Worm (Caenorhabditis elegans): ENCODE data around the gene nduf-2.2.
A peak's percentile ranks its signal among the peaks of the same experiment; 100 is the strongest.

Gene nduf-2.2

DNA sequence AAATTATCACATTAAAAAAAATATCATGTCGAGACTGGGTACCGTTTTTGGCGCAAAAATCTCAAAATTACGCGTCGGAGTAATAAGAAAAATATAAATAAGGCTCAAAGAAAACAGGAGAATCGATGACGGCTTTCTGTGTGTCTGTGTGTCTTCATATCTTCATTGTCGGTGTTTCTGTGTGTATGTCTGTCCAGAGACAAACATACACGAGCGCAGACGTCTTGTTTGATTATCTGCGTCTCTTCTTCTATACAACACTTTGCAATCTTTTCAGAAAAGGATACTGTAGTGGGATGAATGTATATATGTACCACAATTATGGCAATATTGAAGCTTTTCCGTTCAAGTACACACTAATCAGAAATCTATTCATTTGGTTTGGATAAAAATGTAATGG is 20.7 kb upstream of the nduf-2.2 start, which contains the start of gene C05D11.13 (continued):
- TF ChIP-seq K12H6.12 (tag; optimal IDR thresholded peaks at IDR 0.05) (peak; percentile 17), C17E4.6 (GFP tag; IDR thresholded peaks at IDR 0.05) (0 out of 2 replicates have a peak, but pooled peaks have one; percentile 19), akir-1 (GFP tag; optimal IDR thresholded peaks at IDR 0.05) (no peak), ceh-58 (GFP tag; IDR thresholded peaks at IDR 0.05) (no peak), attf-5 (GFP tag; optimal IDR thresholded peaks at IDR 0.05) (peak; percentile 68), ama-1 (optimal IDR thresholded peaks at IDR 0.05) (no peak), ama-1 (GFP tag; optimal IDR thresholded peaks at IDR 0.05) (no peak)

DNA sequence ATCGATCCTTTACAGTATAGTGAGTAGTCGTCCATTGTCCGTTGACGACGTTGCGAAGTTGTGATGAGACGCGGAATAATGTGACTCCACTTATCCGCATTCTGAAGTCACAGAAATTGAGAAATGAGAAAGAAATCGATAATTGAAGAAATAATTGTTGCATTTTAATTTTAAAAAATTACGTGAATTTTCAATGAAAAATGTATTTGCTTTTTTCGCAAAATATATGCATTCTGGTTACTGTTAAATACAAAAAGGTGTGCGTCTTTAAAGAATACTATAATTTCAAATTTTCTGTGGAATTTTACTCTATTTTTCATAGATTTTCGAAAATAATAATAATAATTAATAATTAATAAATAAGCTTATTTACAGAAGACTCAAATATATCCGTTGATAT is 18.2 kb upstream of the nduf-2.2 start, which contains the start of gene let-721:
let-721 (minus strand) TSS at position 101 of the 400 bp plus-strand sequence.
- TF ChIP-seq lin-35 (GFP tag; optimal IDR thresholded peaks at IDR 0.05) (no peak), attf-6 (GFP tag; IDR thresholded peaks at IDR 0.05) (no peak), dpff-1 (tag; optimal IDR thresholded peaks at IDR 0.05) (no peak), lin-40 (tag; optimal IDR thresholded peaks at IDR 0.05) (no peak)

DNA sequence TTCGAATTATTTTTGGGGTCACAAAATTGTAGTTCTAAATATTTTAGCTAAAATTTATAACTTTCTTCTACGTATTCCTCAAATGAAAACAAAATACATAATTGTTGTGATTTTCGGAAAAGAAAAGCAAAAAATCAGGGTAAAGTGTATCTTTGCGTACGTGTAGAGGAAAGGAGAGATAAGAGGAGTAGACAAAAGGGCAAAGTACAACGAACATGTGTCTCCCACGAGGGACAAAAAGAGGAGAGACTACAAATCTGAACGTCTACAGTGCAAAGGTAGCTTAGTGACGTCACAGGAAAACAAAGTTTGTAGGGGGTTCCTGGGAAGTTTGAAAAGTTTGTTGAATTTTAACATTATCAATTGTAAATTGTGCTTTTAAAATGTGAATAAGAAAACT is 17.5 kb upstream of the nduf-2.2 start:
- no peak for TF ChIP-seq K11D2.4 (GFP tag; IDR thresholded peaks at IDR 0.05)
- TF ChIP-seq F37B4.10 (GFP tag; IDR thresholded peaks at IDR 0.05): no peak
- TF ChIP-seq chd-7 (tag; optimal IDR thresholded peaks at IDR 0.05): no peak
- TF ChIP-seq Y53F4B.3 (GFP tag; IDR thresholded peaks at IDR 0.05): no peak
- TF ChIP-seq sdz-38 (tag; optimal IDR thresholded peaks at IDR 0.05): no peak
- TF ChIP-seq hmg-1.2 (GFP tag; IDR thresholded peaks at IDR 0.05): 0 out of 2 replicates have a peak, but pooled peaks have one; percentile 17
- TF ChIP-seq nhr-80 (tag; optimal IDR thresholded peaks at IDR 0.05): peak; percentile 40
- peak; percentile 9; the same call in 1 of the 2 replicates for TF ChIP-seq Y79H2A.3 (GFP tag; conservative IDR thresholded peaks at IDR 0.05)
- TF ChIP-seq D2030.7 (GFP tag; IDR thresholded peaks at IDR 0.05): no peak
- TF ChIP-seq hlh-12 (tag; optimal IDR thresholded peaks at IDR 0.05): no peak
- TF ChIP-seq ZK185.1 (tag; optimal IDR thresholded peaks at IDR 0.05; ENCODE audit: poor library complexity, severe bottlenecking): no peak
- no peak for TF ChIP-seq F52B5.7 (tag; optimal IDR thresholded peaks at IDR 0.05)
- no peak for TF ChIP-seq attf-5 (GFP tag; optimal IDR thresholded peaks at IDR 0.05)
- TF ChIP-seq nhr-90 (tag; optimal IDR thresholded peaks at IDR 0.05): no peak
- TF ChIP-seq K12H6.12 (tag; optimal IDR thresholded peaks at IDR 0.05): peak; percentile 7
- no peak for TF ChIP-seq efl-1 (GFP tag; optimal IDR thresholded peaks at IDR 0.05)
- no peak for TF ChIP-seq Y67H2A.10 (GFP tag; conservative IDR thresholded peaks at IDR 0.05)
- TF ChIP-seq die-1 (tag; optimal IDR thresholded peaks at IDR 0.05): no peak
- TF ChIP-seq rec-8 (tag; optimal IDR thresholded peaks at IDR 0.05): no peak
- peak; percentile 13 for TF ChIP-seq lin-54 (GFP tag; optimal IDR thresholded peaks at IDR 0.05)
- no peak for TF ChIP-seq rpc-1 (optimal IDR thresholded peaks at IDR 0.05)
- no peak for TF ChIP-seq rpc-1 (tag; optimal IDR thresholded peaks at IDR 0.05)
- TF ChIP-seq F57A8.1 (GFP tag; optimal IDR thresholded peaks at IDR 0.05): no peak
- no peak for TF ChIP-seq unc-130 (GFP tag; optimal IDR thresholded peaks at IDR 0.05)
- TF ChIP-seq pha-4 (tag; optimal IDR thresholded peaks at IDR 0.05): no peak
- no peak for TF ChIP-seq lag-1 (GFP tag; IDR thresholded peaks at IDR 0.05)
- TF ChIP-seq aptf-2 (GFP tag; conservative IDR thresholded peaks at IDR 0.05): no peak; the same call in 1 of the 2 replicates
- TF ChIP-seq mxl-1 (tag; optimal IDR thresholded peaks at IDR 0.05): peak; percentile 7
- TF ChIP-seq ztf-22 (GFP tag; optimal IDR thresholded peaks at IDR 0.05): no peak
- no peak for TF ChIP-seq F55B11.4 (tag; optimal IDR thresholded peaks at IDR 0.05; ENCODE audit: borderline replicate concordance, insufficient read depth)
- TF ChIP-seq rcor-1 (GFP tag; IDR thresholded peaks at IDR 0.05): no peak
- peak; percentile 7 for TF ChIP-seq somi-1 (GFP tag; optimal IDR thresholded peaks at IDR 0.05)
- TF ChIP-seq hlh-26 (GFP tag; conservative IDR thresholded peaks at IDR 0.05): no peak
- TF ChIP-seq lsl-1 (GFP tag; optimal IDR thresholded peaks at IDR 0.05): no peak
- TF ChIP-seq him-1 (tag; optimal IDR thresholded peaks at IDR 0.05): no peak
- TF ChIP-seq nfyb-1 (GFP tag; IDR thresholded peaks at IDR 0.05): no peak
- TF ChIP-seq C06A6.2 (GFP tag; conservative IDR thresholded peaks at IDR 0.05): peak; percentile 57; the same call in 1 of the 2 replicates
- no peak for TF ChIP-seq snpc-3.4 (tag; optimal IDR thresholded peaks at IDR 0.05)

Data from whole organism, young adult.